Worm (Caenorhabditis elegans) whole organism, L3 larva: ENCODE results near the gene F45E6.1.

Experiments used
- R02D3.7 ChIP-seq: fragments of 150-350 bp; optimal IDR thresholded peaks from 2 replicates; lab custom pipeline; 2014; ENCODE audit warnings: missing biosample characterization, missing genetic modification characterization
- aly-2 ChIP-seq: fragments of 150-350 bp; optimal IDR thresholded peaks from 2 replicates; lab custom pipeline; 2014; ENCODE audit warnings: missing biosample characterization, missing genetic modification characterization
- ceh-16 ChIP-seq: sonication (generic microtip); optimal IDR thresholded peaks from 2 replicates; lab custom pipeline; 2017; ENCODE audit warnings: missing biosample characterization, missing genetic modification characterization
- ceh-28 ChIP-seq: fragments of 150-350 bp; optimal IDR thresholded peaks from 2 replicates; lab custom pipeline; 2014; ENCODE audit warnings: missing biosample characterization, missing genetic modification reagents, missing genetic modification characterization
- ceh-82 ChIP-seq: fragments of 150-350 bp; optimal IDR thresholded peaks from 2 replicates; lab custom pipeline; 2014; ENCODE audit warnings: missing biosample characterization, missing genetic modification characterization
- daf-12 ChIP-seq: fragments of 150-350 bp; optimal IDR thresholded peaks from 2 replicates; lab custom pipeline; 2014; ENCODE audit warnings: missing biosample characterization, missing genetic modification reagents, missing genetic modification characterization
- egl-27 ChIP-seq: sonication (generic microtip); optimal IDR thresholded peaks from 4 replicates; lab custom pipeline; 2017; ENCODE audit warnings: missing biosample characterization, missing genetic modification reagents, missing genetic modification characterization
- egl-5 ChIP-seq: fragments of 150-350 bp; optimal IDR thresholded peaks from 2 replicates; lab custom pipeline; 2017; ENCODE audit warnings: missing biosample characterization, missing genetic modification reagents, missing genetic modification characterization, inconsistent platforms
- elt-1 ChIP-seq: fragments of 150-350 bp; optimal IDR thresholded peaks from 2 replicates; lab custom pipeline; 2014; ENCODE audit warnings: missing biosample characterization, missing genetic modification characterization
- elt-2 ChIP-seq: sonication (generic microtip); optimal IDR thresholded peaks from 2 replicates; lab custom pipeline; 2016; ENCODE audit warnings: missing genetic modification reagents, mild to moderate bottlenecking, missing genetic modification characterization, missing compliant biosample characterization
- elt-3 ChIP-seq, 3 experiments: fragments of 150-350 bp in 1 of 3; sonication (generic microtip) in 2 of 3; optimal IDR thresholded peaks; 2 replicates in 2 of 3; 4 replicates in 1 of 3; lab custom pipeline; 2014 to 2017; ENCODE audit warnings: missing biosample characterization in 3 of 3, missing genetic modification characterization in 3 of 3
- eor-1 ChIP-seq, 2 experiments: fragments of 150-350 bp; optimal IDR thresholded peaks; 2 replicates each; lab custom pipeline; 2014 to 2018; ENCODE audit warnings: missing biosample characterization in 2 of 2, missing genetic modification characterization in 2 of 2
- fos-1 ChIP-seq: fragments of 150-350 bp; optimal IDR thresholded peaks from 2 replicates; lab custom pipeline; 2014; ENCODE audit warnings: missing biosample characterization, missing genetic modification characterization
- hmg-11 ChIP-seq: sonication (generic microtip); optimal IDR thresholded peaks from 2 replicates; lab custom pipeline; 2016; ENCODE audit warnings: missing genetic modification characterization, missing compliant biosample characterization
- lin-15B ChIP-seq: fragments of 150-350 bp; optimal IDR thresholded peaks from 2 replicates; lab custom pipeline; 2014; ENCODE audit warnings: missing biosample characterization, missing genetic modification characterization
- lin-39 ChIP-seq: fragments of 150-350 bp; optimal IDR thresholded peaks from 2 replicates; lab custom pipeline; 2018; ENCODE audit warnings: missing biosample characterization, missing genetic modification reagents, missing genetic modification characterization
- mml-1 ChIP-seq: fragments of 150-350 bp; sonication (generic microtip); optimal IDR thresholded peaks from 3 replicates; lab custom pipeline; 2014; ENCODE audit warnings: missing biosample characterization, missing genetic modification characterization
- nfya-1 ChIP-seq: sonication (generic microtip); optimal IDR thresholded peaks from 2 replicates; lab custom pipeline; 2017; ENCODE audit warnings: missing genetic modification characterization, mild to moderate bottlenecking, missing compliant biosample characterization, antibody characterized with exemption, moderate library complexity; ENCODE audit not compliant: insufficient read depth
- nhr-11 ChIP-seq: fragments of 150-350 bp; optimal IDR thresholded peaks from 2 replicates; lab custom pipeline; 2014; ENCODE audit warnings: missing biosample characterization, missing genetic modification characterization
- nhr-12 ChIP-seq: fragments of 150-350 bp; optimal IDR thresholded peaks from 2 replicates; lab custom pipeline; 2014; ENCODE audit warnings: missing biosample characterization, missing genetic modification characterization
- nhr-23 ChIP-seq: fragments of 150-350 bp; optimal IDR thresholded peaks from 2 replicates; lab custom pipeline; 2014; ENCODE audit warnings: missing biosample characterization, missing genetic modification reagents, missing genetic modification characterization
- nhr-28 ChIP-seq: fragments of 150-350 bp; optimal IDR thresholded peaks from 2 replicates; lab custom pipeline; 2014; ENCODE audit warnings: missing biosample characterization, missing genetic modification characterization
- nhr-43 ChIP-seq: sonication (generic microtip); optimal IDR thresholded peaks from 2 replicates; lab custom pipeline; 2016; ENCODE audit warnings: mild to moderate bottlenecking, missing genetic modification characterization, missing compliant biosample characterization; ENCODE audit not compliant: poor library complexity, severe bottlenecking
- nhr-77 ChIP-seq: fragments of 150-350 bp; optimal IDR thresholded peaks from 2 replicates; lab custom pipeline; 2014; ENCODE audit warnings: missing biosample characterization, missing genetic modification characterization
- pha-4 ChIP-seq: fragments of 150-350 bp; optimal IDR thresholded peaks from 2 replicates; lab custom pipeline; 2014; ENCODE audit warnings: missing biosample characterization, missing genetic modification reagents, missing genetic modification characterization
- pqm-1 ChIP-seq: fragments of 150-350 bp; optimal IDR thresholded peaks from 2 replicates; lab custom pipeline; 2017; ENCODE audit warnings: missing biosample characterization, missing genetic modification characterization, inconsistent platforms
- unc-62 ChIP-seq: fragments of 150-350 bp; sonication (generic microtip); optimal IDR thresholded peaks from 4 replicates; lab custom pipeline; 2014; ENCODE audit warnings: missing biosample characterization, missing genetic modification reagents, missing genetic modification characterization
- zag-1 ChIP-seq: fragments of 150-350 bp; optimal IDR thresholded peaks from 2 replicates; lab custom pipeline; 2014; ENCODE audit warnings: missing biosample characterization, missing genetic modification characterization
- ztf-11 ChIP-seq: fragments of 150-350 bp; optimal IDR thresholded peaks from 2 replicates; lab custom pipeline; 2014; ENCODE audit warnings: missing biosample characterization, missing genetic modification characterization

F45E6.1 gene

DNA sequence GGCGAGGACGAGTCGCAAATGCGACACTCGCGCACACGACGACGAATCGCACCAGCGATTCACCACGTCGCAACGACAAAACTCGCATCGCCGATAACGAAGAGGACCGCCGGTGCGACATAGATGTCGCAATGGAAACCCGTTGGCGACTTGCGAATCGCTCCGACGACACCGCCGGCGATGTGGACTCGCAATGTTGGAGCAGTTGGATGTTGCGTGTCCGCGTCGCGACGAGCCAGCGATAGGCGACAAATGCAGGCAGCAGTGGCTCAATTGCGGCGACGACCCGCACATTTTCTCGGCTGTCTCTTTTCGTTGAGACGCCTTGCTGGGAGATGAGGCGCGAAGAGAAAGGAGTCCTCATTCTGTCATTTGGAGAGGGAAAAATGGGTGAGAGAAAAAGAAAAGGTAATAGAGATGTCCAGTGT lies 25.1 kb downstream of the F45E6.1 start:
- TF ChIP-seq pha-4 (tag; lab: Kevin White, UChicago) (peak; percentile 3), egl-5 (tag; lab: Kevin White, UChicago) (peak; percentile 28), elt-1 (tag; lab: Kevin White, UChicago) (no peak), hmg-11 (tag; lab: Kevin White, UChicago) (peak; percentile 37), nfya-1 (tag; lab: Kevin White, UChicago) (peak; percentile 49), ztf-11 (tag; lab: Kevin White, UChicago) (no peak), lin-15B (tag; lab: Kevin White, UChicago) (peak; percentile 34), lin-39 (peak; percentile 74)

- TF ChIP-seq nfya-1 (tag; lab: Kevin White, UChicago) (no peak), fos-1 (tag; lab: Kevin White, UChicago) (no peak), nhr-12 (no peak), ceh-16 (tag; lab: Kevin White, UChicago) (no peak), ceh-28 (tag; lab: Kevin White, UChicago) (no peak), eor-1 (tag; optimal IDR thresholded peaks at IDR 0.05; lab: Kevin White, UChicago) (no peak)
- TF ChIP-seq, all 47 proteins: peak for 0
Observed at ce11 chrX:12451258-12451657, 26.0 kb downstream of the F45E6.1 start.

DNA sequence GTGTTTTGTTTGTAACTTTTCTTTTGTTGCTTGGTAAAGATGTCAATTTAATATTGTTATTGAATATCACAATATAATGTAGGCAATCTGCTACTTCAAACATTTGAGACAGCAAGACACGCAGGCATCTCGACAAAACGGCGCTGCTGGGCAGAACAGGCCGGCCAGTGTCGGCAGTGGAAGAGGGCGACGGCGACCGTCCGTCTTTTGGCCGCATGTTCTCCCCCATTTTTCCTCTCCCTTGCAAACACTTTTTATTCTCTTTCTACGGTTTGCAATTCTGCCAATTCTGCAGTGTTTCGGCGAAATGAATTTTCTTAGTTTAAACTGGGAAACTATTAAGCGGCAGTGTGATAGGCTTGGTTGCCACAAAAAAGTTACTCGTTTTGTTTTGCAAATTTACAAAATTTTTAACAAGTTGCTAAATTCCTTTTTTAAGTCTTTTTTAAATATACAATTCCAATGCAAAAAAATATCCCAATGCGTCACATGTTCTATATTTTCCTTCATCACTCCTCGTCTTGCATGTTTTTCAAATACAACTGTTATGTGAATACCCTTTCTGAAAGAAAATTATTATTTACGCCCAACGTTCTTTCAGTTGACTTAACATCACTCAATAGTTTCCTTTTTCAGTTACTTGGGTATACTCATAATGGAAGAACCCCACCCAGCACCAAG lies 27.8 kb downstream of the F45E6.1 start, which contains the start of gene T18D3.6:
Gene T18D3.6, plus strand, starts transcription at position 631 of the 681 bp plus-strand sequence.
- TF ChIP-seq aly-2 (tag; lab: Kevin White, UChicago) (no peak), lin-15B (tag; lab: Kevin White, UChicago) (peak; percentile 31), hmg-11 (tag; lab: Kevin White, UChicago) (peak; percentile 52), pqm-1 (tag; lab: Kevin White, UChicago) (no peak), nhr-28 (tag; lab: Kevin White, UChicago) (no peak), nfya-1 (tag; lab: Kevin White, UChicago) (peak; percentile 34), unc-62 (GFP tag; lab: Kevin White, UChicago) (no peak), R02D3.7 (tag; lab: Kevin White, UChicago) (no peak), elt-3 (tag; optimal IDR thresholded peaks at IDR 0.05; lab: Kevin White, UChicago) (no peak), elt-2 (tag; lab: Kevin White, UChicago) (peak; percentile 22)

- TF ChIP-seq pqm-1 (tag; lab: Kevin White, UChicago) (peak; percentile 17), nhr-23 (tag; lab: Kevin White, UChicago) (no peak), mml-1 (no peak), nhr-28 (tag; lab: Kevin White, UChicago) (no peak), ceh-82 (tag; lab: Kevin White, UChicago) (no peak), egl-27 (tag; lab: Kevin White, UChicago) (no peak), nhr-11 (tag; lab: Kevin White, UChicago) (no peak), nhr-43 (tag; lab: Kevin White, UChicago) (no peak), elt-2 (tag; lab: Kevin White, UChicago) (peak; percentile 61), unc-62 (GFP tag; lab: Kevin White, UChicago) (no peak), daf-12 (no peak), pha-4 (tag; lab: Kevin White, UChicago) (no peak), zag-1 (tag; lab: Kevin White, UChicago) (no peak)
Observed at ce11 chrX:12446572-12446971, 30.7 kb downstream of the F45E6.1 start.

DNA sequence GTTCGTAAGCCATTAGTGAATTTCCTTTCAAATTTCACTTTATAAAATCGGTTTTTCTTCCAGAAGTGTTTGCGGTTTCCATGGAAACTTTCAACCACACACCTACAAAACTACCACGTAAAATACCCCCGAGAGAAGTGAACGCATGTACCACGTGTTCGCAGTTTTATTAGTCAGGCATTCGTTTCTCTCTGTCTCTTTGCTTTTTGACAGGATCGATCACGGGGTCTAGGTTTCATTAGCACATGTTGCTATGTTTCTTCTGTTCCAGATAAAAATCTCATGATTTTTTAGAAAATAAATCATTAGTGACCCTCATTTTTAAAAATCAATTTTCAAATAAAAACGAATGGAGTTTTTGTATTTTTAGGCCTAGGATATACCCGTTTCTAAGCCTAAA lies 32.8 kb downstream of the F45E6.1 start:
- TF ChIP-seq nhr-77 (no peak), pqm-1 (tag; lab: Kevin White, UChicago) (no peak), lin-39 (no peak)
